Worm (Caenorhabditis elegans) whole organism, midembryonic: Measurements from ENCODE around the gene Y116F11B.8.

ENCODE experiments used
- cog-1 ChIP-seq: sonication (generic microtip); optimal IDR thresholded peaks from 2 replicates; lab custom pipeline; 2016; ENCODE audit warnings: missing genetic modification characterization, missing compliant biosample characterization
- flt-1 ChIP-seq: fragments of 200-800 bp; sonication (Bioruptor generic); IDR thresholded peaks from 2 replicates; pipeline ENCODE4 v1.3.6; 2022; ENCODE audit warnings: missing genetic modification characterization, missing compliant biosample characterization
- klf-2 ChIP-seq: fragments of 200-800 bp; sonication (Bioruptor generic); conservative IDR thresholded peaks from 2 replicates; pipeline ENCODE4 v1.3.6; 2022; ENCODE audit warnings: missing genetic modification reagents, missing genetic modification characterization, missing compliant biosample characterization
- ref-1 ChIP-seq: fragments of 200-800 bp; sonication (Bioruptor generic); conservative IDR thresholded peaks from 2 replicates; pipeline ENCODE4 v1.3.6; 2022; ENCODE audit warnings: missing genetic modification reagents, missing genetic modification characterization, missing compliant biosample characterization
- tab-1 ChIP-seq: fragments of 200-800 bp; sonication (Bioruptor generic); IDR thresholded peaks from 2 replicates; pipeline ENCODE4 v1.3.6; 2022; ENCODE audit warnings: missing genetic modification characterization, missing compliant biosample characterization
- ztf-29 ChIP-seq: fragments of 200-800 bp; sonication (Bioruptor generic); IDR thresholded peaks from 2 replicates; pipeline ENCODE4 v1.3.6; 2022; ENCODE audit warnings: missing genetic modification reagents, missing genetic modification characterization, missing compliant biosample characterization

DNA sequence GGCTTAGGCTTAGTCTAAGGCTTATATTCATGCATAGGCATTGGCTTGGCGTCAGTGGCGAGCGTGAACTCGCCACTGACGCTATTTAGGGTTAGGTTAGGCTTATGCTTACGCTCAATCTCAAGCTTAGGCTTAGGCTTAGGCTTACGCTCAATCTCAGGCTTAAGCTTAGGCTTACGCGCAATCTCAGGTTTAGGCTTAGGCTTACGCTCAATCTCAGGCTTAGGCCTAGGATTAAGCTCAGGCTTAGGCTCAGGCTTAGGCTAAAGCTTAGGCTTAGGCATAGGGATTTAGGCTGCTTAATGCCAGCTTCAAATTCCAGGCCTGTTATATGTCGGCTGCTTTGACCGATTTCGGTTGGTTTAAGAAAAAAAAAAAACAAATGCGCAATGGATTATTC lies 37.3 kb upstream of the Y116F11B.8 start:
- TF ChIP-seq ref-1 (GFP tag; lab: Robert Waterston, UW), result no peak
- no peak for TF ChIP-seq klf-2 (GFP tag; lab: Robert Waterston, UW)
- no peak for TF ChIP-seq ztf-29 (GFP tag; lab: Robert Waterston, UW)
- no peak for TF ChIP-seq tab-1 (GFP tag; lab: Robert Waterston, UW)
- TF ChIP-seq flt-1 (GFP tag; lab: Robert Waterston, UW), result no peak
- TF ChIP-seq cog-1 (tag; lab: Kevin White, UChicago), result no peak
